Fruit fly (Drosophila melanogaster) whole organism, prepupa: Measurements from ENCODE around the gene Ntf-2.

Source experiments
- CG34406 ChIP-seq: fragments of 200-800 bp; sonication (Bioruptor generic); optimal IDR thresholded peaks from 3 replicates; lab custom pipeline; 2016; ENCODE audit warnings: missing biosample characterization, missing genetic modification characterization
- pdm3 ChIP-seq: fragments of 200-800 bp; sonication (Bioruptor generic); optimal IDR thresholded peaks from 3 replicates; lab custom pipeline; 2016; ENCODE audit warnings: missing biosample characterization, missing genetic modification characterization

DNA sequence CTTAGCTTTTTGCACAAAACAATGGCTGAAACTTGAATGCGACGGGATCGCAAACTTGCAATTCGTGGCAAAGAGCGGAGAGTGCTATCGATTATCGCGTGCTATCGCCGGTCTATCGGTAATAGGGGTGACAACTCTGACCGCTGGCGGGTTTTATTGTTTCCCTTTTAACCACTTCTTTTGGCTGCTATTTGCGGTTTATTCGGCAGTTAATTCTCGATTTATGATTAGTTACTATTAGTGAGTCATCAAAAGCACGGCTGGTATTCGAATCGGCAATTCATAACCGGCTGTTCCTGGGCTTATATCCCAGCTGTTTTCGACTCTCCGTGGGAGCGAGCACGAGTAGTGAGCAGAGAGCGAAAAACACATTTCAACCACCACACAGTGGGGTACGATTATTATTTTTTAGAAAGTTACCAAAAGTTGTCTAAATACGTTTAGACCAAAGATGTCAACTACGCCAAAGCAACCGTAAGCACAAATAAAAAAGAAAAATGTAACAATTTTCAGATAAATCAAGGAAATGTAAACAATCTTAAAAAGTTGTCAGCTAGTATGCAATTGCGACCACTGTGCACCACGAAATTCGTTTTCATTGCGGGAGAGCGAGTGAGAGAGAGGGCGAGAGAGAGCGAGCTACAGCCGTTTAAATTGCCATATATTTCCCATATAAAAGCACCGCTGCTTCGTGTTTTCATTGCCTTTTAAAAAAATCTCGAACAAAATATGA is 18.7 kb downstream of the Ntf-2 start, which contains the start of the genes Stt3A and bves:
- TF ChIP-seq CG34406 = peak; percentile 99
- peak; percentile 99 for TF ChIP-seq pdm3 (GFP tag; lab: Kevin White, UChicago)
